Fruit fly (Drosophila melanogaster): ENCODE data around the gene CG14223.

CG14223 gene

DNA sequence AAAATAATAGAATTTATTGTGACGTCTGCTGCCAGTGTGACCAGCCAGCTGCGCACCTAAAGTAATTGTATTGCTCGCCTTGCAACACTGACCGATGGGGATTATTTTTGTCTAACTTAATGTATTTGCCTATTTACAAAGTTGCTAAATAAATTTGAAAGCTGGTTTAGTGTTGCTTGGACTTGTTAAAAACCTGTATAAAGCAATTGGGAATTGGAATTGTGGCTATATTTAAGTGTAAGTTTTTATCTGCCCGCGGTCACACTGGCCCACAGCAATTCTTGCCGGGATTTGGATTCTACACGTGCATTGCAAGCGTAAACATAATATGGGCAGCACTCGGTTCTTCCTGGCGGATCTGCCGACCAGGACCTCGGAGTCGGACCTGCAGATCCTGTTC, 40.3 kb upstream of the CG14223 start, which contains the start of the genes CG14230 and CG14232:
TSS of gene CG14230 (plus strand) at position 94 of the 400 bp plus-strand sequence.
TSS of gene CG14232 (minus strand) at position 177 of the 400 bp plus-strand sequence.
- TF ChIP-seq Bteb2 (GFP tag; optimal IDR thresholded peaks at IDR 0.05) (no peak), pzg (GFP tag; optimal IDR thresholded peaks at IDR 0.05) (peak; percentile 70), Doc3 (GFP tag; IDR thresholded peaks at IDR 0.05; ENCODE audit: partially characterized antibody) (no peak), Fer2 (tag; optimal IDR thresholded peaks at IDR 0.05) (no peak), Asciz (GFP tag; optimal IDR thresholded peaks at IDR 0.05) (no peak), CrebB (tag; optimal IDR thresholded peaks at IDR 0.05) (no peak), unpg (GFP tag; optimal IDR thresholded peaks at IDR 0.05) (no peak), wdn (GFP tag; IDR thresholded peaks at IDR 0.05) (no peak), pita (GFP tag; optimal IDR thresholded peaks at IDR 0.05) (no peak), danr (GFP tag; IDR thresholded peaks at IDR 0.05) (no peak), CG4854 (GFP tag; optimal IDR thresholded peaks at IDR 0.05) (no peak), CG7271 (tag; optimal IDR thresholded peaks at IDR 0.05) (no peak), Atf-2 (GFP tag; optimal IDR thresholded peaks at IDR 0.05) (no peak), Sin3A (optimal IDR thresholded peaks at IDR 0.05) (peak; percentile 84), sisA (GFP tag; IDR thresholded peaks at IDR 0.05) (no peak), Hr78 (GFP tag; optimal IDR thresholded peaks at IDR 0.05) (no peak), CG10267 (tag; optimal IDR thresholded peaks at IDR 0.05) (peak; percentile 90), al (GFP tag; IDR thresholded peaks at IDR 0.05) (no peak), pnt (GFP tag; optimal IDR thresholded peaks at IDR 0.05) (no peak), Dref (GFP tag; IDR thresholded peaks at IDR 0.05) (no peak), gem (tag; optimal IDR thresholded peaks at IDR 0.05) (no peak), CG15011 (GFP tag; optimal IDR thresholded peaks at IDR 0.05) (no peak), CG10147 (GFP tag; optimal IDR thresholded peaks at IDR 0.05) (no peak), kni (GFP tag; optimal IDR thresholded peaks at IDR 0.05) (no peak), HmgZ (tag; optimal IDR thresholded peaks at IDR 0.05) (peak; percentile 17), CG9932 (GFP tag; IDR thresholded peaks at IDR 0.05) (no peak), tio (GFP tag; optimal IDR thresholded peaks at IDR 0.05) (no peak), pho (GFP tag; optimal IDR thresholded peaks at IDR 0.05) (no peak), repo (GFP tag; optimal IDR thresholded peaks at IDR 0.05) (no peak), CG34224 (GFP tag; IDR thresholded peaks at IDR 0.05; ENCODE audit: partially characterized antibody) (peak; percentile 56; the same call in 2 of the 3 replicates), ssp (GFP tag; IDR thresholded peaks at IDR 0.05) (no peak), CG6272 (GFP tag; IDR thresholded peaks at IDR 0.05) (no peak), CG6254 (GFP tag; optimal IDR thresholded peaks at IDR 0.05) (no peak), Dp (GFP tag; optimal IDR thresholded peaks at IDR 0.05) (peak; percentile 34), HLH4C (GFP tag; IDR thresholded peaks at IDR 0.05; ENCODE audit: partially characterized antibody) (no peak), CHES-1-like (GFP tag; optimal IDR thresholded peaks at IDR 0.05) (peak; percentile 62), gfzf (GFP tag; optimal IDR thresholded peaks at IDR 0.05) (peak; percentile 87), CG8359 (GFP tag; optimal IDR thresholded peaks at IDR 0.05; ENCODE audit: borderline replicate concordance) (no peak), gro (GFP tag; optimal IDR thresholded peaks at IDR 0.05) (peak; percentile 8), org-1 (GFP tag; optimal IDR thresholded peaks at IDR 0.05) (no peak), Jarid2 (GFP tag; optimal IDR thresholded peaks at IDR 0.05) (no peak), CG17359 (tag; optimal IDR thresholded peaks at IDR 0.05) (no peak), MESR4 (GFP tag; optimal IDR thresholded peaks at IDR 0.05) (peak; percentile 73), crc (GFP tag; optimal IDR thresholded peaks at IDR 0.05) (no peak), CG31441 (GFP tag; IDR thresholded peaks at IDR 0.05) (no peak), CG6765 (GFP tag; optimal IDR thresholded peaks at IDR 0.05) (no peak), Myb (GFP tag; optimal IDR thresholded peaks at IDR 0.05) (peak; percentile 22), fd3F (GFP tag; optimal IDR thresholded peaks at IDR 0.05) (no peak), so (GFP tag; IDR thresholded peaks at IDR 0.05) (no peak), HLHmδ (GFP tag; optimal IDR thresholded peaks at IDR 0.05) (no peak), kah (GFP tag; optimal IDR thresholded peaks at IDR 0.05) (no peak)

All from whole organism, embryonic.